Fruit fly (Drosophila melanogaster) whole organism, wandering third instar larva: ENCODE results near the gene CG5886.
A peak's percentile ranks its signal among the peaks of the same experiment; 100 is the strongest.

Experiments
- Abd-B ChIP-seq: fragments of >200 bp; optimal IDR thresholded peaks from 2 replicates; lab custom pipeline; 2017; ENCODE audit warnings: missing biosample characterization, missing genetic modification characterization
- CG32264 ChIP-seq: fragments of 200-800 bp; sonication (Bioruptor generic); optimal IDR thresholded peaks from 2 replicates; lab custom pipeline; 2016; ENCODE audit warnings: missing biosample characterization, missing genetic modification characterization
- CG9705 ChIP-seq: fragments of 200-800 bp; sonication (Bioruptor generic); optimal IDR thresholded peaks from 2 replicates; lab custom pipeline; 2018; ENCODE audit warnings: missing biosample characterization, mild to moderate bottlenecking, missing genetic modification characterization
- CrebA ChIP-seq: fragments of 200-800 bp; sonication (Bioruptor generic); optimal IDR thresholded peaks from 2 replicates; lab custom pipeline; 2016; ENCODE audit warnings: missing biosample characterization, mild to moderate bottlenecking, missing genetic modification characterization, borderline replicate concordance
- Dfd ChIP-seq: fragments of >200 bp; optimal IDR thresholded peaks from 2 replicates; lab custom pipeline; 2017; ENCODE audit warnings: missing biosample characterization, missing genetic modification characterization
- Dif ChIP-seq: fragments of 200-275, 200-300 bp; sonication (Bioruptor generic); optimal IDR thresholded peaks from 2 replicates; lab custom pipeline; 2018; ENCODE audit warnings: missing biosample characterization, missing genetic modification characterization; ENCODE audit not compliant: partially characterized antibody
- GATAd ChIP-seq: sonication (Bioruptor generic); optimal IDR thresholded peaks from 2 replicates; lab custom pipeline; 2016; ENCODE audit warnings: missing biosample characterization, missing genetic modification characterization
- HLH106 ChIP-seq: fragments of 200-800 bp; optimal IDR thresholded peaks from 3 replicates; lab custom pipeline; 2019; ENCODE audit warnings: missing biosample characterization, mild to moderate bottlenecking, missing genetic modification characterization, moderate library complexity
- Hnf4 ChIP-seq: fragments of 200-800 bp; sonication (Bioruptor generic); optimal IDR thresholded peaks from 2 replicates; lab custom pipeline; 2016; ENCODE audit warnings: missing biosample characterization, mild to moderate bottlenecking, missing genetic modification characterization
- Hr83 ChIP-seq: fragments of 200-300 bp; sonication (Bioruptor generic); optimal IDR thresholded peaks from 2 replicates; lab custom pipeline; 2016; ENCODE audit warnings: missing biosample characterization, mild to moderate bottlenecking, missing genetic modification characterization, moderate library complexity; ENCODE audit not compliant: poor library complexity, severe bottlenecking
- Jra ChIP-seq: sonication (Bioruptor generic); optimal IDR thresholded peaks from 2 replicates; lab custom pipeline; 2016; ENCODE audit warnings: missing biosample characterization, missing genetic modification characterization
- Mio ChIP-seq: sonication (Bioruptor generic); optimal IDR thresholded peaks from 2 replicates; lab custom pipeline; 2016; ENCODE audit warnings: missing biosample characterization, missing genetic modification characterization
- Myc ChIP-seq: fragments of >200 bp; optimal IDR thresholded peaks from 2 replicates; lab custom pipeline; 2017
- N ChIP-seq: fragments of >200 bp; optimal IDR thresholded peaks from 2 replicates; lab custom pipeline; 2018; ENCODE audit warnings: missing biosample characterization, missing external identifiers, missing genetic modification characterization
- OdsH ChIP-seq: fragments of 200-800 bp; sonication (Bioruptor generic); optimal IDR thresholded peaks from 2 replicates; lab custom pipeline; 2016; ENCODE audit warnings: missing biosample characterization, mild to moderate bottlenecking, missing genetic modification characterization
- Sp1 ChIP-seq: fragments of 200-800 bp; sonication (Bioruptor generic); optimal IDR thresholded peaks from 3 replicates; lab custom pipeline; 2019; ENCODE audit warnings: missing biosample characterization, mild to moderate bottlenecking, missing genetic modification characterization, moderate library complexity
- Vsx2 ChIP-seq: fragments of 200-300, 225-300 bp; sonication (Bioruptor generic); optimal IDR thresholded peaks from 2 replicates; lab custom pipeline; 2018; ENCODE audit warnings: missing biosample characterization, missing genetic modification characterization; ENCODE audit not compliant: partially characterized antibody
- br ChIP-seq: fragments of 200-800 bp; sonication (Bioruptor generic); optimal IDR thresholded peaks from 2 replicates; lab custom pipeline; 2016; ENCODE audit warnings: missing biosample characterization, missing genetic modification characterization
- brk ChIP-seq: fragments of 200-800 bp; sonication (Bioruptor generic); optimal IDR thresholded peaks from 2 replicates; lab custom pipeline; 2016; ENCODE audit warnings: missing biosample characterization, mild to moderate bottlenecking, missing genetic modification characterization
- dl ChIP-seq, 2 experiments: fragments of 175-275, 200-275 bp in 1 of 2; fragments of 200-275 bp in 1 of 2; sonication (Bioruptor generic); optimal IDR thresholded peaks; lab custom pipeline; 2018; ENCODE audit warnings: mild to moderate bottlenecking in 2 of 2, missing biosample characterization in 2 of 2, missing genetic modification characterization in 2 of 2, moderate library complexity in 2 of 2; ENCODE audit not compliant: partially characterized antibody in 2 of 2, insufficient read depth in 1 of 2
- dmrt93B ChIP-seq: fragments of 200-800 bp; sonication (Bioruptor generic); optimal IDR thresholded peaks from 2 replicates; lab custom pipeline; 2018; ENCODE audit warnings: missing biosample characterization, mild to moderate bottlenecking, missing genetic modification characterization
- dsf ChIP-seq: sonication (Bioruptor generic); optimal IDR thresholded peaks from 2 replicates; lab custom pipeline; 2016; ENCODE audit warnings: missing biosample characterization, missing genetic modification characterization, borderline replicate concordance
- ey ChIP-seq: fragments of 200-800 bp; sonication (Bioruptor generic); optimal IDR thresholded peaks from 2 replicates; lab custom pipeline; 2016; ENCODE audit warnings: missing biosample characterization, missing genetic modification characterization
- foxo ChIP-seq, 2 experiments: fragments of 200-800 bp; sonication (Bioruptor generic); optimal IDR thresholded peaks; 2 replicates in 1 of 2; 3 replicates in 1 of 2; lab custom pipeline; 2016 to 2017; ENCODE audit warnings: missing biosample characterization in 2 of 2, missing genetic modification characterization in 2 of 2
- fru ChIP-seq: fragments of 200-800 bp; sonication (Bioruptor generic); optimal IDR thresholded peaks from 3 replicates; lab custom pipeline; 2016; ENCODE audit warnings: missing biosample characterization, mild to moderate bottlenecking, missing genetic modification characterization
- h ChIP-seq: fragments of 200-800 bp; sonication (Bioruptor generic); optimal IDR thresholded peaks from 3 replicates; lab custom pipeline; 2016; ENCODE audit warnings: missing biosample characterization, mild to moderate bottlenecking, missing genetic modification characterization
- jim ChIP-seq: fragments of 175-275, 200-325 bp; sonication (Bioruptor generic); optimal IDR thresholded peaks from 2 replicates; lab custom pipeline; 2016; ENCODE audit warnings: missing biosample characterization, mild to moderate bottlenecking, missing genetic modification characterization
- lola ChIP-seq: fragments of >200 bp; optimal IDR thresholded peaks from 2 replicates; lab custom pipeline; 2017; ENCODE audit warnings: missing biosample characterization, missing genetic modification characterization
- pan ChIP-seq: fragments of >200 bp; optimal IDR thresholded peaks from 2 replicates; lab custom pipeline; 2017
- psq ChIP-seq: fragments of 200-800 bp; sonication (Bioruptor generic); optimal IDR thresholded peaks from 3 replicates; lab custom pipeline; 2017; ENCODE audit warnings: missing biosample characterization, mild to moderate bottlenecking, missing genetic modification characterization, moderate library complexity
- rgr ChIP-seq: fragments of 200-800 bp; sonication (Bioruptor generic); optimal IDR thresholded peaks from 3 replicates; lab custom pipeline; 2016; ENCODE audit warnings: missing biosample characterization, mild to moderate bottlenecking, missing genetic modification characterization
- sage ChIP-seq: fragments of 200-800 bp; sonication (Bioruptor generic); optimal IDR thresholded peaks from 2 replicates; lab custom pipeline; 2016; ENCODE audit warnings: missing biosample characterization, mild to moderate bottlenecking, missing genetic modification characterization
- sv ChIP-seq: fragments of 200-800 bp; sonication (Bioruptor generic); optimal IDR thresholded peaks from 3 replicates; lab custom pipeline; 2016; ENCODE audit warnings: missing biosample characterization, missing genetic modification characterization
- tai ChIP-seq: sonication (Bioruptor generic); optimal IDR thresholded peaks from 2 replicates; lab custom pipeline; 2016; ENCODE audit warnings: missing biosample characterization, missing genetic modification characterization
- usp ChIP-seq: fragments of >200 bp; optimal IDR thresholded peaks from 2 replicates; lab custom pipeline; 2017; ENCODE audit warnings: missing biosample characterization, missing genetic modification characterization
- woc ChIP-seq: sonication (Bioruptor generic); optimal IDR thresholded peaks from 2 replicates; lab custom pipeline; 2016; ENCODE audit warnings: missing biosample characterization, mild to moderate bottlenecking, missing genetic modification characterization

Gene CG5886

dm6 chr3R:25870389-25870788 is 19.0 kb downstream of the CG5886 start:
- TF ChIP-seq Hr83 (GFP tag; lab: Kevin White, UChicago) (peak; percentile 15), ey (GFP tag; lab: Kevin White, UChicago) (no peak)

dm6 chr3R:25876639-25877038 is 25.2 kb downstream of the CG5886 start:
- TF ChIP-seq HLH106 (tag; lab: Kevin White, UChicago) (no peak), CrebA (GFP tag; lab: Kevin White, UChicago) (no peak), N (GFP tag; lab: Kevin White, UChicago) (no peak), jim (no peak), h (no peak), Jra (GFP tag; lab: Kevin White, UChicago) (no peak), GATAd (GFP tag; lab: Kevin White, UChicago) (no peak), Hr83 (GFP tag; lab: Kevin White, UChicago) (no peak), Myc (no peak), Hnf4 (GFP tag; lab: Kevin White, UChicago) (no peak), psq (no peak), lola (GFP tag; lab: Kevin White, UChicago) (no peak), dl (GFP tag; optimal IDR thresholded peaks at IDR 0.05; lab: Kevin White, UChicago; ENCODE audit: insufficient read depth in 1 of 2, partially characterized antibody in 2 of 2) (no peak), ey (GFP tag; lab: Kevin White, UChicago) (no peak)

- TF ChIP-seq GATAd (GFP tag; lab: Kevin White, UChicago): no peak
- no peak for TF ChIP-seq woc (GFP tag; lab: Kevin White, UChicago)
- no peak for TF ChIP-seq usp (GFP tag; lab: Kevin White, UChicago)
- no peak for TF ChIP-seq Dif (GFP tag; lab: Kevin White, UChicago)
- TF ChIP-seq Vsx2: no peak
- no peak for TF ChIP-seq dsf (GFP tag; lab: Kevin White, UChicago)
- no peak for TF ChIP-seq OdsH
- no peak for TF ChIP-seq dmrt93B (GFP tag; lab: Kevin White, UChicago)
- no peak for TF ChIP-seq Myc
- no peak for TF ChIP-seq Mio (GFP tag; lab: Kevin White, UChicago)
- no peak for TF ChIP-seq foxo (GFP tag; optimal IDR thresholded peaks at IDR 0.05; lab: Kevin White, UChicago)
- TF ChIP-seq sage (GFP tag; lab: Kevin White, UChicago): no peak
- no peak for TF ChIP-seq brk (GFP tag; lab: Kevin White, UChicago)
- no peak for TF ChIP-seq Dfd
- TF ChIP-seq Sp1: no peak
Observed at dm6 chr3R:25877064-25877463, 25.6 kb downstream of the CG5886 start.

dm6 chr3R:25879324-25879766 is 27.9 kb downstream of the CG5886 start:
- peak; percentile 57 for TF ChIP-seq sv (GFP tag; lab: Kevin White, UChicago)
- peak; percentile 19 for TF ChIP-seq ey (GFP tag; lab: Kevin White, UChicago)
- TF ChIP-seq rgr (GFP tag; lab: Kevin White, UChicago): peak; percentile 17
- TF ChIP-seq dmrt93B (GFP tag; lab: Kevin White, UChicago): no peak
- peak; percentile 2 for TF ChIP-seq h
- no peak for TF ChIP-seq Vsx2

dm6 chr3R:25880198-25880970 is 29.0 kb downstream of the CG5886 start:
- no peak for TF ChIP-seq sv (GFP tag; lab: Kevin White, UChicago)
- no peak for TF ChIP-seq sage (GFP tag; lab: Kevin White, UChicago)
- no peak for TF ChIP-seq br (GFP tag; lab: Kevin White, UChicago)
- TF ChIP-seq N (GFP tag; lab: Kevin White, UChicago): no peak
- peak; percentile 33 for TF ChIP-seq OdsH
- TF ChIP-seq Mio (GFP tag; lab: Kevin White, UChicago): no peak
- TF ChIP-seq lola (GFP tag; lab: Kevin White, UChicago): no peak
- peak; percentile 29 for TF ChIP-seq rgr (GFP tag; lab: Kevin White, UChicago)
- peak; percentile 59 for TF ChIP-seq HLH106 (tag; lab: Kevin White, UChicago)
- no peak for TF ChIP-seq dsf (GFP tag; lab: Kevin White, UChicago)
- TF ChIP-seq Hr83 (GFP tag; lab: Kevin White, UChicago): peak; percentile 76
- peak; percentile 14 for TF ChIP-seq h
- TF ChIP-seq GATAd (GFP tag; lab: Kevin White, UChicago): no peak
- no peak for TF ChIP-seq ey (GFP tag; lab: Kevin White, UChicago)
- peak in 1 of 2 experiments; percentile 49 for TF ChIP-seq foxo (GFP tag; optimal IDR thresholded peaks at IDR 0.05; lab: Kevin White, UChicago)
- TF ChIP-seq brk (GFP tag; lab: Kevin White, UChicago): no peak
- peak; percentile 28 for TF ChIP-seq woc (GFP tag; lab: Kevin White, UChicago)
- no peak for TF ChIP-seq Jra (GFP tag; lab: Kevin White, UChicago)
- no peak for TF ChIP-seq Abd-B
- no peak for TF ChIP-seq CG32264
- peak; percentile 58 for TF ChIP-seq Sp1
- no peak for TF ChIP-seq pan (lab: Kevin White, UChicago)
- peak; percentile 22 for TF ChIP-seq dmrt93B (GFP tag; lab: Kevin White, UChicago)
- TF ChIP-seq jim: peak; percentile 23
- no peak for TF ChIP-seq tai
- TF ChIP-seq dl (GFP tag; optimal IDR thresholded peaks at IDR 0.05; lab: Kevin White, UChicago; ENCODE audit: insufficient read depth in 1 of 2, partially characterized antibody in 2 of 2): peak in 1 of 2 experiments; percentile 74
- TF ChIP-seq psq: peak; percentile 60
- no peak for TF ChIP-seq Hnf4 (GFP tag; lab: Kevin White, UChicago)
- no peak for TF ChIP-seq CG9705 (GFP tag; lab: Kevin White, UChicago)
- TF ChIP-seq fru: no peak
